Worm (Caenorhabditis elegans) whole organism, midembryonic: Measurements from ENCODE around the gene T04H1.12.

Experiments used
- T22C8.4 ChIP-seq: fragments of 200-800 bp; sonication (Bioruptor generic); IDR thresholded peaks from 2 replicates; pipeline ENCODE4 v1.3.6; 2022; ENCODE audit warnings: missing genetic modification characterization, missing compliant biosample characterization
- cog-1 ChIP-seq: sonication (generic microtip); optimal IDR thresholded peaks from 2 replicates; lab custom pipeline; 2016; ENCODE audit warnings: missing genetic modification characterization, missing compliant biosample characterization
- flt-1 ChIP-seq: fragments of 200-800 bp; sonication (Bioruptor generic); IDR thresholded peaks from 2 replicates; pipeline ENCODE4 v1.3.6; 2022; ENCODE audit warnings: missing genetic modification characterization, missing compliant biosample characterization
- klf-2 ChIP-seq: fragments of 200-800 bp; sonication (Bioruptor generic); conservative IDR thresholded peaks from 2 replicates; pipeline ENCODE4 v1.3.6; 2022; ENCODE audit warnings: missing genetic modification reagents, missing genetic modification characterization, missing compliant biosample characterization
- med-1 ChIP-seq: sonication (generic microtip); optimal IDR thresholded peaks from 2 replicates; lab custom pipeline; 2017; ENCODE audit warnings: missing genetic modification characterization, mild to moderate bottlenecking, missing compliant biosample characterization, antibody characterized with exemption, missing genetic modification reagents; ENCODE audit not compliant: insufficient read depth
- ref-1 ChIP-seq: fragments of 200-800 bp; sonication (Bioruptor generic); conservative IDR thresholded peaks from 2 replicates; pipeline ENCODE4 v1.3.6; 2022; ENCODE audit warnings: missing genetic modification reagents, missing genetic modification characterization, missing compliant biosample characterization
- tab-1 ChIP-seq: fragments of 200-800 bp; sonication (Bioruptor generic); IDR thresholded peaks from 2 replicates; pipeline ENCODE4 v1.3.6; 2022; ENCODE audit warnings: missing genetic modification characterization, missing compliant biosample characterization
- ztf-23 ChIP-seq: fragments of 200-800 bp; sonication (Bioruptor generic); IDR thresholded peaks from 2 replicates; pipeline ENCODE4 v1.3.6; 2022; ENCODE audit warnings: missing genetic modification reagents, missing genetic modification characterization, missing compliant biosample characterization
- ztf-29 ChIP-seq: fragments of 200-800 bp; sonication (Bioruptor generic); IDR thresholded peaks from 2 replicates; pipeline ENCODE4 v1.3.6; 2022; ENCODE audit warnings: missing genetic modification reagents, missing genetic modification characterization, missing compliant biosample characterization

Gene T04H1.12

ce11 chrV:12294091-12294490, 38.6 kb downstream of the T04H1.12 start:
- TF ChIP-seq ztf-23 (GFP tag; lab: Robert Waterston, UW) (no peak), med-1 (GFP tag; lab: Kevin White, UChicago) (no peak), klf-2 (GFP tag; lab: Robert Waterston, UW) (no peak), T22C8.4 (GFP tag; lab: Robert Waterston, UW) (no peak), cog-1 (tag; lab: Kevin White, UChicago) (no peak), flt-1 (GFP tag; lab: Robert Waterston, UW) (no peak), ref-1 (GFP tag; lab: Robert Waterston, UW) (no peak), tab-1 (GFP tag; lab: Robert Waterston, UW) (no peak), ztf-29 (GFP tag; lab: Robert Waterston, UW) (no peak)

- TF ChIP-seq med-1 (GFP tag; lab: Kevin White, UChicago) (no peak), tab-1 (GFP tag; lab: Robert Waterston, UW) (no peak), ztf-29 (GFP tag; lab: Robert Waterston, UW) (no peak)
These were observed 39.6 kb downstream of the T04H1.12 start for ce11 chrV:12295015-12295414.

ce11 chrV:12295520-12295919, 40.1 kb downstream of the T04H1.12 start:
- TF ChIP-seq flt-1 (GFP tag; lab: Robert Waterston, UW): no peak
- TF ChIP-seq T22C8.4 (GFP tag; lab: Robert Waterston, UW): no peak
- no peak for TF ChIP-seq tab-1 (GFP tag; lab: Robert Waterston, UW)
- TF ChIP-seq med-1 (GFP tag; lab: Kevin White, UChicago): no peak
- no peak for TF ChIP-seq ref-1 (GFP tag; lab: Robert Waterston, UW)
- TF ChIP-seq cog-1 (tag; lab: Kevin White, UChicago): no peak

ce11 chrV:12296122-12296521, 40.7 kb downstream of the T04H1.12 start:
- no peak for TF ChIP-seq cog-1 (tag; lab: Kevin White, UChicago)
- TF ChIP-seq tab-1 (GFP tag; lab: Robert Waterston, UW): no peak
- TF ChIP-seq klf-2 (GFP tag; lab: Robert Waterston, UW): no peak
- no peak for TF ChIP-seq med-1 (GFP tag; lab: Kevin White, UChicago)
- TF ChIP-seq ztf-23 (GFP tag; lab: Robert Waterston, UW): no peak
- no peak for TF ChIP-seq ref-1 (GFP tag; lab: Robert Waterston, UW)
- TF ChIP-seq T22C8.4 (GFP tag; lab: Robert Waterston, UW): no peak

- no peak for TF ChIP-seq tab-1 (GFP tag; lab: Robert Waterston, UW)
- TF ChIP-seq med-1 (GFP tag; lab: Kevin White, UChicago): no peak
- TF ChIP-seq T22C8.4 (GFP tag; lab: Robert Waterston, UW): no peak
- no peak for TF ChIP-seq klf-2 (GFP tag; lab: Robert Waterston, UW)
- TF ChIP-seq flt-1 (GFP tag; lab: Robert Waterston, UW): no peak
- TF ChIP-seq ztf-29 (GFP tag; lab: Robert Waterston, UW): no peak
- no peak for TF ChIP-seq ztf-23 (GFP tag; lab: Robert Waterston, UW)
These were observed 41.4 kb downstream of the T04H1.12 start for ce11 chrV:12296794-12297193.

- TF ChIP-seq cog-1 (tag; lab: Kevin White, UChicago) (no peak), T22C8.4 (GFP tag; lab: Robert Waterston, UW) (no peak), ztf-29 (GFP tag; lab: Robert Waterston, UW) (no peak), tab-1 (GFP tag; lab: Robert Waterston, UW) (no peak), flt-1 (GFP tag; lab: Robert Waterston, UW) (no peak), ztf-23 (GFP tag; lab: Robert Waterston, UW) (no peak), ref-1 (GFP tag; lab: Robert Waterston, UW) (no peak), klf-2 (GFP tag; lab: Robert Waterston, UW) (no peak), med-1 (GFP tag; lab: Kevin White, UChicago) (no peak)
These were observed 42.7 kb downstream of the T04H1.12 start for ce11 chrV:12298184-12298583.

- TF ChIP-seq ref-1 (GFP tag; lab: Robert Waterston, UW): no peak
- no peak for TF ChIP-seq T22C8.4 (GFP tag; lab: Robert Waterston, UW)
- TF ChIP-seq flt-1 (GFP tag; lab: Robert Waterston, UW): no peak
- TF ChIP-seq klf-2 (GFP tag; lab: Robert Waterston, UW): no peak
- TF ChIP-seq ztf-23 (GFP tag; lab: Robert Waterston, UW): no peak
- no peak for TF ChIP-seq cog-1 (tag; lab: Kevin White, UChicago)
- no peak for TF ChIP-seq ztf-29 (GFP tag; lab: Robert Waterston, UW)
- no peak for TF ChIP-seq tab-1 (GFP tag; lab: Robert Waterston, UW)
- no peak for TF ChIP-seq med-1 (GFP tag; lab: Kevin White, UChicago)
These were observed 43.9 kb downstream of the T04H1.12 start for ce11 chrV:12299244-12299766.

ce11 chrV:12300166-12300565, 44.7 kb downstream of the T04H1.12 start:
- TF ChIP-seq ztf-23 (GFP tag; lab: Robert Waterston, UW): no peak
- no peak for TF ChIP-seq klf-2 (GFP tag; lab: Robert Waterston, UW)

ce11 chrV:12300780-12301460, 45.5 kb downstream of the T04H1.12 start:
- TF ChIP-seq med-1 (GFP tag; lab: Kevin White, UChicago) (no peak), klf-2 (GFP tag; lab: Robert Waterston, UW) (no peak), tab-1 (GFP tag; lab: Robert Waterston, UW) (no peak), ztf-29 (GFP tag; lab: Robert Waterston, UW) (no peak), flt-1 (GFP tag; lab: Robert Waterston, UW) (no peak), ztf-23 (GFP tag; lab: Robert Waterston, UW) (no peak), cog-1 (tag; lab: Kevin White, UChicago) (no peak), ref-1 (GFP tag; lab: Robert Waterston, UW) (no peak), T22C8.4 (GFP tag; lab: Robert Waterston, UW) (no peak)
